Worm (Caenorhabditis elegans) whole organism, L2 larva: ENCODE data around the gene nduv-2.

Experiments
- ZK546.5 ChIP-seq: sonication (generic microtip); optimal IDR thresholded peaks from 2 replicates; lab custom pipeline; 2017; ENCODE audit warnings: missing biosample characterization, missing genetic modification characterization
- ama-1 ChIP-seq: fragments of 150-350 bp; optimal IDR thresholded peaks from 2 replicates; lab custom pipeline; 2018; ENCODE audit warnings: inconsistent platforms
- blmp-1 ChIP-seq: sonication (generic microtip); optimal IDR thresholded peaks from 2 replicates; lab custom pipeline; 2017; ENCODE audit warnings: missing genetic modification characterization, mild to moderate bottlenecking, missing compliant biosample characterization, antibody characterized with exemption, moderate library complexity; ENCODE audit not compliant: insufficient read depth
- egl-27 ChIP-seq: sonication (generic microtip); optimal IDR thresholded peaks from 3 replicates; lab custom pipeline; 2017; ENCODE audit warnings: missing biosample characterization, missing genetic modification reagents, missing genetic modification characterization
- fos-1 ChIP-seq: fragments of 150-350 bp; optimal IDR thresholded peaks from 2 replicates; lab custom pipeline; 2014; ENCODE audit warnings: missing biosample characterization, missing genetic modification characterization
- lin-39 ChIP-seq: fragments of 150-350 bp; optimal IDR thresholded peaks from 2 replicates; lab custom pipeline; 2014; ENCODE audit warnings: missing biosample characterization, missing genetic modification reagents, missing genetic modification characterization
- nhr-11 ChIP-seq: fragments of 150-350 bp; optimal IDR thresholded peaks from 2 replicates; lab custom pipeline; 2014; ENCODE audit warnings: missing biosample characterization, missing genetic modification characterization
- snpc-4 ChIP-seq: fragments of 150-350 bp; optimal IDR thresholded peaks from 2 replicates; lab custom pipeline; 2014; ENCODE audit warnings: missing biosample characterization, missing genetic modification characterization
- unc-39 ChIP-seq: fragments of 150-350 bp; optimal IDR thresholded peaks from 2 replicates; lab custom pipeline; 2014; ENCODE audit warnings: missing biosample characterization, missing genetic modification characterization
- ztf-4 ChIP-seq: fragments of 150-350 bp; optimal IDR thresholded peaks from 2 replicates; lab custom pipeline; 2014; ENCODE audit warnings: missing biosample characterization, missing genetic modification characterization

ce11 chrV:13656346-13657254 is 31.2 kb upstream of the nduv-2 start:
- TF ChIP-seq fos-1 (tag; lab: Kevin White, UChicago) (peak; percentile 89), ZK546.5 (tag; lab: Kevin White, UChicago) (no peak), ama-1 (lab: Kevin White, UChicago) (peak; percentile 69), snpc-4 (tag; lab: Kevin White, UChicago) (peak; percentile 43), egl-27 (tag; lab: Kevin White, UChicago) (peak; percentile 39), unc-39 (tag; lab: Kevin White, UChicago) (no peak), blmp-1 (tag; lab: Kevin White, UChicago) (peak; percentile 93), ztf-4 (peak; percentile 53), lin-39 (tag; lab: Kevin White, UChicago) (no peak), nhr-11 (tag; lab: Kevin White, UChicago) (no peak)
